Worm (Caenorhabditis elegans): ENCODE measurements around the gene Y51A2B.2.
A peak's percentile ranks its signal among the peaks of the same experiment; 100 is the strongest.

Y51A2B.2 gene

DNA sequence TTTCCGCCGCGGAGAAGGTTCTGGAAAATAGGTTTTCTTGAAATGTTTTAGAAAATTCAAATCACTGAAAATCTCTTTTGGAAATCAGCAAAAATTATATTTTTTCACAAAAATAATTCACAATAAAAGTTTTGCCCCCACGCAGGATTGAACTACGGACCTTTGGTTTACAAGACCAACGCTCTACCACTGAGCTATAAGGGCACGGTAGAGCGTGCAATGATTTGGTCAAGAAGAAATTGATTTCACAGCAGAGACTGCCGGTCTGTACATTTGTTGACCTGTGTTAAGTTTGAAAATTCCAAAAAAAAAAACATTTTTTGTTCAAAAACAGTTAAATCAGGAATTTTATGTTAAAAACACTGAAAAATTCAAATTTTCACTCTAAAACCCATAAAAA lies 38.1 kb downstream of the Y51A2B.2 start (continued):
- peak; percentile 36; the same call in 1 of the 2 replicates for TF ChIP-seq dmd-6 (GFP tag; IDR thresholded peaks at IDR 0.05)
- peak; percentile 70 for TF ChIP-seq snpc-1.2 (GFP tag; IDR thresholded peaks at IDR 0.05)
- no peak for TF ChIP-seq nhr-48 (tag; optimal IDR thresholded peaks at IDR 0.05)
- no peak for TF ChIP-seq madf-9 (GFP tag; conservative IDR thresholded peaks at IDR 0.05)
- peak; percentile 20; the same call in 1 of the 2 replicates for TF ChIP-seq php-3 (GFP tag; IDR thresholded peaks at IDR 0.05)
- TF ChIP-seq skn-1 (tag; optimal IDR thresholded peaks at IDR 0.05): no peak
- 0 out of 2 replicates have a peak, but pooled peaks have one; percentile 23 for TF ChIP-seq ZK337.2 (GFP tag; IDR thresholded peaks at IDR 0.05)
- TF ChIP-seq mes-2 (tag; optimal IDR thresholded peaks at IDR 0.05; ENCODE audit: poor library complexity, severe bottlenecking): no peak
- no peak for TF ChIP-seq lin-39 (tag; optimal IDR thresholded peaks at IDR 0.05)

DNA sequence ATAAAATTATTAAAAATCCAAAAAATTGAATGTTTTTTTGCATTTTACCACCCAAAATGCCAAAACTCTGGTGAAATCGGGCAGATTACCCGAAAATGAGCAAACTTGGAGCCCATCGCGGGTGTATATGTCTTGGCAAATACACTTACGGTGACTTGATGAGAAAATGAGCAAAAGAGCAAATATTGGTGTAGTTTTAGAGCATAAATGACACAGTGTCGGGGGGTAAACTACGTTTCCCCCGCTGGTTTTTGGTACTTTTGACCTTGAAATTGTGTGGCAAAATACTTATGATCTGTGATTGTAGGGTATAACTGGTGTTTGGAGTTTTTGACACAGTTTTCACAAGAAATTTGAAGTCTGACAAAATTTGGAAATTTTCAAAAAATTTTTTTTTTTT lies 38.6 kb downstream of the Y51A2B.2 start, which contains the start of gene ZK262.2:
TSS of gene ZK262.2 (minus strand) at position 101 of the 400 bp plus-strand sequence.
- TF ChIP-seq ztf-11 (tag; optimal IDR thresholded peaks at IDR 0.05) (no peak), nhr-28 (tag; optimal IDR thresholded peaks at IDR 0.05) (peak; percentile 9)

DNA sequence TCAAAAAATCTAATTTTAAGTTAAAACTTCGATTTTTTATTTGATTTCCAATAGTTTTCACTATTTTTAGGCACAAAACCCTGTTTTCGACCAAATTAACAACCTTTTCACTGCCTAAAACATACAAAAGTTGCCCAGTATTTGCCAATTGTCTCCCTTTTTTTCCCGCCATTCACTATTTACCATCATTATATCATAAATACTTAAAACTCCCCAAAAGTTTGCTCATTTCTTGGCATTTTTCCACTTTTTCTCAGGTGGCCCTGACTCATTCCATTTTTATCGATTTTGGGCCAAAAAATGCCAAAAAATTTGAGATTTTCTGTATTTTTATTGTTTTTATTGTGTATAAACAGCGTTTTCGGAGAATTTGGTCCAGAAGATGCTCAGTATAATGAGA lies 39.8 kb downstream of the Y51A2B.2 start, which contains the start of gene txt-8:
TSS of gene txt-8 (plus strand) at position 301 of the 400 bp plus-strand sequence.
- TF ChIP-seq nhr-42 (GFP tag; IDR thresholded peaks at IDR 0.05) (no peak), cey-2 (tag; optimal IDR thresholded peaks at IDR 0.05; ENCODE audit: borderline replicate concordance, insufficient read depth) (no peak), ztf-7 (tag; optimal IDR thresholded peaks at IDR 0.05) (no peak), daf-19 (GFP tag; conservative IDR thresholded peaks at IDR 0.05) (no peak), nhr-28 (tag; optimal IDR thresholded peaks at IDR 0.05) (no peak), lin-13 (GFP tag; optimal IDR thresholded peaks at IDR 0.05) (no peak), nhr-77 (tag; optimal IDR thresholded peaks at IDR 0.05) (no peak), nhr-48 (tag; optimal IDR thresholded peaks at IDR 0.05) (no peak), daf-8 (GFP tag; IDR thresholded peaks at IDR 0.05) (no peak), mdt-29 (GFP tag; IDR thresholded peaks at IDR 0.05) (no peak), madf-5 (GFP tag; IDR thresholded peaks at IDR 0.05) (no peak), pqm-1 (tag; optimal IDR thresholded peaks at IDR 0.05) (no peak)

DNA sequence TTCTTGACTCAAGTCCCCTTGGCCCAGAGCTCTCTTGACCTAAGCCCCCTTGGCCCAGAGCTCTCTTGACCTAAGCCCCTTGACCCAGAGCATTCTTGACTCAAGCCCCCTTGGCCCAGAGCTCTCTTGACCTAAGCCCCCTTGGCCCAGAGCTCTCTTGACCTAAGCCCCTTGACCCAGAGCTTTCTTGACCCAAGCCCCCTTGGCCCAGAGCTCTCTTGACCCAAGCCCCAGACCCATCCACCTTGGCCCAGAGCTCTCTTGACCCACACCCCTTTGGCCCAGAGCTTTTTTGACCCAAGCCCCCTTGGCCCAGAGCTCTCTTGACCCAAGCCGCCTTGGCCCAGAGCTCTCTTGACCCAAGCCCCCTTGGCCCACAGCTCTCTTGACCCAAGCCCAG lies 41.6 kb downstream of the Y51A2B.2 start:
- peak; percentile 93 for TF ChIP-seq set-16 (GFP tag; IDR thresholded peaks at IDR 0.05)

DNA sequence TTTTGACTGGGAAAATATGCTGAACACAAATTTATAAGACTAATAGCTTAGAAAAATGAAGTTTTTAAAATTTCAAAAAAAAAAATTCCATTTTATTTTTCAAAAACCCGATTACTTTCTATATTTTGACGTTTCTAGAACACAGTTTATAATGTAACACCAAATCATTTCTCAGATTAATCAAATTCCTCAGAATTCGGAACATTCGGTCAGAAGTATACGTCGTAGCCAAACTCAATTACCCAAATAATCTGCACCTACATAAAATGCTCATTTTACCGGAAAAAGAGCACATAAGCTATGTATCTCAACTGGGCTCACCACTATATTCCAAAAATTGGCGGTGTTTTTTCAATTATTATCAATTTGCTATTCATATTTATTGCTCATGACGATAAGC lies 46.5 kb downstream of the Y51A2B.2 start, which contains the start of gene srj-26:
TSS of gene srj-26 (plus strand) at position 301 of the 400 bp plus-strand sequence.
- TF ChIP-seq mdt-29 (GFP tag; IDR thresholded peaks at IDR 0.05): no peak
- no peak for TF ChIP-seq madf-9 (GFP tag; conservative IDR thresholded peaks at IDR 0.05)
- no peak for TF ChIP-seq mxl-2 (GFP tag; conservative IDR thresholded peaks at IDR 0.05)
- no peak for TF ChIP-seq egl-27 (tag; optimal IDR thresholded peaks at IDR 0.05)
- no peak for TF ChIP-seq nhr-102 (tag; optimal IDR thresholded peaks at IDR 0.05)
- no peak for TF ChIP-seq F49E8.2 (tag; optimal IDR thresholded peaks at IDR 0.05; ENCODE audit: borderline replicate concordance)
- TF ChIP-seq hif-1 (tag; optimal IDR thresholded peaks at IDR 0.05): no peak
- no peak for TF ChIP-seq zfp-2 (tag; optimal IDR thresholded peaks at IDR 0.05)
- TF ChIP-seq dve-1 (tag; optimal IDR thresholded peaks at IDR 0.05; ENCODE audit: insufficient read depth): no peak
- TF ChIP-seq skn-1 (tag; optimal IDR thresholded peaks at IDR 0.05): no peak
- TF ChIP-seq daf-8 (GFP tag; IDR thresholded peaks at IDR 0.05): no peak
- no peak for TF ChIP-seq hlh-30 (tag; optimal IDR thresholded peaks at IDR 0.05; ENCODE audit: insufficient read depth)
- no peak for TF ChIP-seq nhr-48 (tag; optimal IDR thresholded peaks at IDR 0.05)
- TF ChIP-seq unc-130 (GFP tag; optimal IDR thresholded peaks at IDR 0.05): no peak
- TF ChIP-seq saeg-2 (GFP tag; IDR thresholded peaks at IDR 0.05): no peak
- TF ChIP-seq ceh-44 (GFP tag; IDR thresholded peaks at IDR 0.05): no peak
- no peak for TF ChIP-seq mxl-3 (GFP tag; optimal IDR thresholded peaks at IDR 0.05)
- no peak for TF ChIP-seq nhr-11 (tag; optimal IDR thresholded peaks at IDR 0.05)
- no peak for TF ChIP-seq nhr-76 (tag; optimal IDR thresholded peaks at IDR 0.05)

All from whole organism, L4 larva.